Fruit fly (Drosophila melanogaster): ENCODE measurements around the gene Nplp4.

dm6 chr2L:2007093-2007492 lies 1.1 kb upstream of the Nplp4 start, which contains the start of gene CG15353:
- TF ChIP-seq gro (GFP tag; optimal IDR thresholded peaks at IDR 0.05), result no peak
- no peak for TF ChIP-seq pb (GFP tag; optimal IDR thresholded peaks at IDR 0.05)

Data from whole organism, embryonic.